Fruit fly (Drosophila melanogaster) whole organism: ENCODE measurements around the gene CG5070.

Source experiments
- CG8478 ChIP-seq: fragments of >200 bp; optimal IDR thresholded peaks from 2 replicates; lab custom pipeline; 2018; ENCODE audit warnings: inconsistent platforms
- Dll ChIP-seq: fragments of >200 bp; optimal IDR thresholded peaks from 2 replicates; lab custom pipeline; 2017
- EcR ChIP-seq, 2 experiments: fragments of >200 bp; optimal IDR thresholded peaks; 2 replicates each; lab custom pipeline; 2017; ENCODE audit warnings: missing biosample characterization in 2 of 2, missing genetic modification characterization in 2 of 2, missing genetic modification reagents in 2 of 2
- pan ChIP-seq: fragments of >200 bp; optimal IDR thresholded peaks from 2 replicates; lab custom pipeline; 2017
- psq ChIP-seq: fragments of >200 bp; optimal IDR thresholded peaks from 2 replicates; lab custom pipeline; 2017
- usp ChIP-seq: fragments of >200 bp; optimal IDR thresholded peaks from 2 replicates; lab custom pipeline; 2017; ENCODE audit warnings: missing biosample characterization, missing genetic modification characterization, mixed read lengths

Gene CG5070

DNA sequence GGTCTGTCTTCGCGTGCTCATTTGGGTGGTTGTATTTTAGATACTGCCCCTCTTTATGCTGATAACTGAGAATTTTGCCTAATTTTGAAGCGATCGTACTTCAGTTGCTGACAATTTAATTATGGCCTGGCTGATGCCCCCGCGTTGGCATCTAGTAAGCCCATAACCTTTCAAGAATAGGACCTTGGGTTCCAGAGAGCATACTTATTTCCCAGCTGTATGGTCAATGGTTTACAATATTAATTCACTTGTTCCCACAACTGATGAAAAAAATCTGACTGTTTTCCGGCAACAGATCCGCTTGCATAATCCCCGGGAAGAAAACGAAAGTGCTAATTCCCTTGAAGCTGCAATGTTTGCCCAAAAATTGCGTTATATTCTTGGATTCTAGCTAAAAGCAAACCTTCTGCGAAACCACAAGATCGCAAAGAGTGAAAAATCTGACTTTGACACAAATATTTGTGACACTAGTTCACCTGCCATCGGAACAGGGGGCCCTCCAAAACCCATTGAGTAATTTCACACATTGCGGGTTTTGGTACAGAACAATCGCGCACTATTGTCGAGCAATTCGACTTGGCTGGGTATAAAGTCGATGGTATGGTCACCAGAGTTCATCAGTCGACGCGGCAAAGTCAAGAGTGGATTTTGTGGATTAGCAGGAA lies at the start of gene CG5070, which contains the start of gene TTLL1A:
CG5070 (plus strand) TSS at position 615 of the 665 bp plus-strand sequence.
TTLL1A (minus strand) TSS at position 101 of the 665 bp plus-strand sequence.
- TF ChIP-seq usp (GFP tag; lab: Kevin White, UChicago) (no peak), Dll (no peak), psq (lab: Kevin White, UChicago) (no peak), CG8478 (lab: Kevin White, UChicago) (no peak), pan (lab: Kevin White, UChicago) (no peak), EcR (GFP tag; optimal IDR thresholded peaks at IDR 0.05; lab: Kevin White, UChicago) (no peak)

- TF ChIP-seq usp (GFP tag; lab: Kevin White, UChicago) (no peak), pan (lab: Kevin White, UChicago) (no peak), Dll (no peak), EcR (GFP tag; optimal IDR thresholded peaks at IDR 0.05; lab: Kevin White, UChicago) (no peak), CG8478 (lab: Kevin White, UChicago) (no peak), psq (lab: Kevin White, UChicago) (no peak)
Measured at dm6 chrX:17159116-17159515, 43.8 kb upstream of the CG5070 start, which contains the start of gene xmas. TSS of gene xmas (minus strand) at chrX:17159306.

dm6 chrX:17159819-17160218 lies 43.1 kb upstream of the CG5070 start, which contains the start of gene baz:
TSS of gene baz (plus strand) at chrX:17160006.
- TF ChIP-seq psq (lab: Kevin White, UChicago) (no peak), usp (GFP tag; lab: Kevin White, UChicago) (no peak), pan (lab: Kevin White, UChicago) (no peak), EcR (GFP tag; optimal IDR thresholded peaks at IDR 0.05; lab: Kevin White, UChicago) (no peak), CG8478 (lab: Kevin White, UChicago) (no peak), Dll (no peak)

dm6 chrX:17160396-17161040 lies 42.4 kb upstream of the CG5070 start:
- no peak for TF ChIP-seq usp (GFP tag; lab: Kevin White, UChicago)
- TF ChIP-seq pan (lab: Kevin White, UChicago), result no peak
- TF ChIP-seq CG8478 (lab: Kevin White, UChicago), result no peak
- no peak for TF ChIP-seq Dll
- no peak for TF ChIP-seq EcR (GFP tag; optimal IDR thresholded peaks at IDR 0.05; lab: Kevin White, UChicago)
- no peak for TF ChIP-seq psq (lab: Kevin White, UChicago)

dm6 chrX:17162446-17163013 lies 40.4 kb upstream of the CG5070 start:
- TF ChIP-seq pan (lab: Kevin White, UChicago) (no peak), CG8478 (lab: Kevin White, UChicago) (no peak), EcR (GFP tag; optimal IDR thresholded peaks at IDR 0.05; lab: Kevin White, UChicago) (no peak), usp (GFP tag; lab: Kevin White, UChicago) (no peak), Dll (no peak), psq (lab: Kevin White, UChicago) (no peak)

DNA sequence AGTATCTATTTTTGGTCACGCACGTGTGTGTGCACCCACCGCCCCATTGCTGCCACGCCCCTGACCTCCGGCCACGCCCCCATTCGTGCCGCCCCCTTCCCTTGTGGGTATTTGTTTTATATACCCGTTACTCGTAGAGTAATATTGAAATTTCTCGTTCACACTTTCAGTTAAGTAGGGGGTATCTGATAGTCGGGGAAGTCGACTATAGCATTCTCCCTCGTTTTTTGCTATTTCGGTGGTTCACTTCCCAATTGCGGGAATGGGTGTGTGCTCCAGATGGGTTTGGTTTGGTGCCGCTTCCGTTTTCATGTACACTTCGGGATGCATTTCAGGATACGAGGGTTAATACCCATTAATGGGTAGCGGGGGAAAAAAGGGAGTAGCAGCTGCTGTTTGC lies 35.6 kb upstream of the CG5070 start:
- TF ChIP-seq EcR (GFP tag; optimal IDR thresholded peaks at IDR 0.05; lab: Kevin White, UChicago) (no peak), pan (lab: Kevin White, UChicago) (no peak), usp (GFP tag; lab: Kevin White, UChicago) (no peak), Dll (no peak), psq (lab: Kevin White, UChicago) (no peak), CG8478 (lab: Kevin White, UChicago) (no peak)

- TF ChIP-seq pan (lab: Kevin White, UChicago), result no peak
- TF ChIP-seq usp (GFP tag; lab: Kevin White, UChicago), result no peak
- no peak for TF ChIP-seq CG8478 (lab: Kevin White, UChicago)
- TF ChIP-seq Dll, result no peak
- TF ChIP-seq psq (lab: Kevin White, UChicago), result no peak
- TF ChIP-seq EcR (GFP tag; optimal IDR thresholded peaks at IDR 0.05; lab: Kevin White, UChicago), result no peak
Measured at dm6 chrX:17170484-17170944, 32.4 kb upstream of the CG5070 start.

DNA sequence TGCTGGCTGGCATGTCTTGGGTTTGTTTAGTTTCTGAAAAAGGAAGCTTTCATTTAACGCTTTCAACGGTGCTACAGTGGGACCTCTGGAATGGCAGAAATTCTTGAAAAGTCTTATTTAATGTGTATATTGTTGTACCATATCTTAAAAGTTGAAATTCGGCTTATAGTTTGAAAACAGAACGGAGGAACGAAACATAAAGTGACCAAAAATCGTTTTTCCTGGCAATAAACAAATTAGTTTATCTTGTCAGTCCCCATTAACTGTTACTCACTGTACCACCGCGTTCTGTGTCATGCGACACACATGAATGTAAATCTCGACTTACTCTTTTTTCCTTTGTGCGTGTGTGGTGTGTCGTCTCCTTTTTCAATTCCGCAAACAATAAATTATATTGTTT lies 30.8 kb upstream of the CG5070 start:
- no peak for TF ChIP-seq psq (lab: Kevin White, UChicago)
- TF ChIP-seq CG8478 (lab: Kevin White, UChicago), result no peak
- TF ChIP-seq EcR (GFP tag; optimal IDR thresholded peaks at IDR 0.05; lab: Kevin White, UChicago), result no peak
- TF ChIP-seq pan (lab: Kevin White, UChicago), result no peak
- no peak for TF ChIP-seq Dll
- TF ChIP-seq usp (GFP tag; lab: Kevin White, UChicago), result no peak

DNA sequence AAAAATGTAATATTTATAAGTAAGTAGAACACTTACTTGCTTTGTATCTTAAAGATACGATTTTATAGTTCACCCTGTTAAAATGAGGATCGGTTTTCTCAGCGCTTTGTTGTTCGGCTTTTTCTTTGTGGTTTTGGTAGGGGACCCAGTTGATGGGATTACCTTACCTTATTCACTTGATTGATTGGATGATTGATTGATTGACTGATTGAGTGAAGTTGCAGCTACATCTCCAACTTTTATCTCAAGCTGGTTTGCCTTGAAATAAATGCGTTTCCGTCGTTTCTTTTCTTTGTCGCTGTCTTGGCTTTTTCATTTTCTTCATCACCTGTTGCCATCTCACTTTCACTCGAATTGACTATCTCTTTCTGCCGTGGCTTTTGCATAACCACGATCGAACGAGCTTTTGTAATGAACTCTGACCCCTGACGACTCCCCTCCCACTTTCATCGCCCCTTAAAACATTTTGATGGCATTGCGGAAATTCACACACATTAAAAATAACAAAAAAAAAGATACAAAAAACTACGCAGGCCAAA lies 30.1 kb upstream of the CG5070 start:
- TF ChIP-seq EcR (GFP tag; optimal IDR thresholded peaks at IDR 0.05; lab: Kevin White, UChicago) (no peak), usp (GFP tag; lab: Kevin White, UChicago) (no peak), Dll (no peak), psq (lab: Kevin White, UChicago) (no peak), pan (lab: Kevin White, UChicago) (no peak), CG8478 (lab: Kevin White, UChicago) (no peak)

DNA sequence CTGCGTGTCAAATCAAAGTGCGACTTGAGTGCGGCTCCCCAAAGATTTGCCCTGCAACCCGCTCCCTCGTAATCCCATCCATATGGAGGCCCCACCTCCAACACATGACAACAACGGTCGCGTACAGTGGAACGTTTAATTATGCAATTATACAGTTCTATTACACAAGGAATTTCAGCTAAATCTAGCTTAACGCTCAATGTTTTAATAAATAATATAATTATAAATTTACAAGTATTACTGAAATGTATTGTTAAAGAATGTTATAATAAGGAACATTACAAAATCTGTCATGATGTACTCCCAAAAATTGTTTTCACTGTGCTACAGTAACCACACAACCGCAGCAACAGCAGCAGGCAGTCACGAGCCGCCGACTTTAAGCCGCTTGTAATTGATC lies 28.8 kb upstream of the CG5070 start:
- TF ChIP-seq pan (lab: Kevin White, UChicago) (no peak), usp (GFP tag; lab: Kevin White, UChicago) (no peak), psq (lab: Kevin White, UChicago) (no peak)
